Worm (Caenorhabditis elegans) whole organism, late embryonic: ENCODE measurements around the gene E04F6.9.

ENCODE experiments used
- C08G9.2 ChIP-seq: sonication (generic microtip); optimal IDR thresholded peaks from 2 replicates; lab custom pipeline; 2016; ENCODE audit warnings: mild to moderate bottlenecking, missing genetic modification characterization, moderate library complexity, missing compliant biosample characterization
- C38D4.7 ChIP-seq: fragments of 200-800 bp; sonication (Bioruptor generic); optimal IDR thresholded peaks from 2 replicates; lab custom pipeline; 2018; ENCODE audit warnings: mild to moderate bottlenecking, missing genetic modification characterization, moderate library complexity, missing compliant biosample characterization
- ama-1 ChIP-seq: fragments of 150-350 bp; optimal IDR thresholded peaks from 2 replicates; lab custom pipeline; 2014
- ceh-19 ChIP-seq: fragments of 200-800 bp; sonication (Bioruptor generic); optimal IDR thresholded peaks from 2 replicates; lab custom pipeline; 2018; ENCODE audit warnings: mild to moderate bottlenecking, missing genetic modification characterization, missing compliant biosample characterization
- ceh-24 ChIP-seq: sonication (generic microtip); optimal IDR thresholded peaks from 2 replicates; lab custom pipeline; 2016; ENCODE audit warnings: mild to moderate bottlenecking, missing genetic modification characterization, missing compliant biosample characterization
- ceh-34 ChIP-seq: sonication (generic microtip); optimal IDR thresholded peaks from 2 replicates; lab custom pipeline; 2016; ENCODE audit warnings: mild to moderate bottlenecking, missing genetic modification characterization, missing compliant biosample characterization
- ceh-48 ChIP-seq: sonication (generic microtip); optimal IDR thresholded peaks from 2 replicates; lab custom pipeline; 2016; ENCODE audit warnings: missing genetic modification characterization, inconsistent platforms, missing compliant biosample characterization
- ceh-9 ChIP-seq: sonication (generic microtip); optimal IDR thresholded peaks from 2 replicates; lab custom pipeline; 2016; ENCODE audit warnings: mild to moderate bottlenecking, missing genetic modification characterization, inconsistent platforms, missing compliant biosample characterization
- che-1 ChIP-seq: sonication (generic microtip); optimal IDR thresholded peaks from 2 replicates; lab custom pipeline; 2016; ENCODE audit warnings: mild to moderate bottlenecking, missing genetic modification characterization, missing compliant biosample characterization
- dve-1 ChIP-seq: sonication (generic microtip); optimal IDR thresholded peaks from 2 replicates; lab custom pipeline; 2017; ENCODE audit warnings: antibody characterized with exemption, mild to moderate bottlenecking, missing genetic modification characterization, missing compliant biosample characterization
- elt-2 ChIP-seq: sonication (generic microtip); optimal IDR thresholded peaks from 2 replicates; lab custom pipeline; 2016; ENCODE audit warnings: missing genetic modification reagents, missing genetic modification characterization, missing compliant biosample characterization
- ets-4 ChIP-seq: sonication (generic microtip); optimal IDR thresholded peaks from 2 replicates; lab custom pipeline; 2016; ENCODE audit warnings: missing genetic modification characterization, missing compliant biosample characterization
- hlh-13 ChIP-seq: fragments of 200-800 bp; sonication (Bioruptor generic); optimal IDR thresholded peaks from 2 replicates; lab custom pipeline; 2018; ENCODE audit warnings: mild to moderate bottlenecking, missing genetic modification characterization, missing compliant biosample characterization
- madf-2 ChIP-seq: sonication (generic microtip); optimal IDR thresholded peaks from 2 replicates; lab custom pipeline; 2017; ENCODE audit warnings: missing genetic modification characterization, missing compliant biosample characterization
- mec-3 ChIP-seq: sonication (generic microtip); optimal IDR thresholded peaks from 2 replicates; lab custom pipeline; 2016; ENCODE audit warnings: borderline replicate concordance, missing genetic modification characterization, missing compliant biosample characterization
- odd-2 ChIP-seq: sonication (generic microtip); optimal IDR thresholded peaks from 2 replicates; lab custom pipeline; 2017; ENCODE audit warnings: antibody characterized with exemption, mild to moderate bottlenecking, missing genetic modification characterization, missing compliant biosample characterization
- pax-1 ChIP-seq: fragments of 150-350 bp; optimal IDR thresholded peaks from 2 replicates; lab custom pipeline; 2014; ENCODE audit warnings: missing biosample characterization, missing genetic modification characterization
- pha-2 ChIP-seq: sonication (generic microtip); optimal IDR thresholded peaks from 2 replicates; lab custom pipeline; 2017; ENCODE audit warnings: mild to moderate bottlenecking, missing genetic modification characterization, missing compliant biosample characterization
- pqm-1 ChIP-seq: sonication (generic microtip); optimal IDR thresholded peaks from 2 replicates; lab custom pipeline; 2016; ENCODE audit warnings: missing genetic modification characterization, missing compliant biosample characterization
- pros-1 ChIP-seq: fragments of 150-350 bp; optimal IDR thresholded peaks from 2 replicates; lab custom pipeline; 2014; ENCODE audit warnings: missing biosample characterization, missing genetic modification reagents, missing genetic modification characterization
- sdc-2 ChIP-seq: sonication (generic microtip); optimal IDR thresholded peaks from 2 replicates; lab custom pipeline; 2016; ENCODE audit warnings: missing genotype, missing genetic modification characterization, missing compliant biosample characterization
- sox-2 ChIP-seq: fragments of 200-800 bp; sonication (Bioruptor generic); IDR thresholded peaks from 2 replicates; pipeline ENCODE4 v1.3.6; 2022; ENCODE audit warnings: missing genetic modification reagents, missing genetic modification characterization, missing compliant biosample characterization
- sox-4 ChIP-seq: sonication (generic microtip); optimal IDR thresholded peaks from 2 replicates; lab custom pipeline; 2017; ENCODE audit warnings: mild to moderate bottlenecking, missing genetic modification characterization, inconsistent platforms, missing compliant biosample characterization
- syd-9 ChIP-seq: sonication (generic microtip); optimal IDR thresholded peaks from 2 replicates; lab custom pipeline; 2016; ENCODE audit warnings: mild to moderate bottlenecking, missing genetic modification characterization, moderate library complexity, missing compliant biosample characterization
- unc-55 ChIP-seq: sonication (generic microtip); optimal IDR thresholded peaks from 2 replicates; lab custom pipeline; 2017; ENCODE audit warnings: missing biosample characterization, missing genetic modification reagents, missing genetic modification characterization
- unc-86 ChIP-seq: sonication (generic microtip); optimal IDR thresholded peaks from 2 replicates; lab custom pipeline; 2016; ENCODE audit warnings: missing genetic modification characterization, missing compliant biosample characterization
- zip-5 ChIP-seq: sonication (generic microtip); optimal IDR thresholded peaks from 2 replicates; lab custom pipeline; 2016; ENCODE audit warnings: missing genetic modification characterization, missing compliant biosample characterization

Gene E04F6.9

DNA sequence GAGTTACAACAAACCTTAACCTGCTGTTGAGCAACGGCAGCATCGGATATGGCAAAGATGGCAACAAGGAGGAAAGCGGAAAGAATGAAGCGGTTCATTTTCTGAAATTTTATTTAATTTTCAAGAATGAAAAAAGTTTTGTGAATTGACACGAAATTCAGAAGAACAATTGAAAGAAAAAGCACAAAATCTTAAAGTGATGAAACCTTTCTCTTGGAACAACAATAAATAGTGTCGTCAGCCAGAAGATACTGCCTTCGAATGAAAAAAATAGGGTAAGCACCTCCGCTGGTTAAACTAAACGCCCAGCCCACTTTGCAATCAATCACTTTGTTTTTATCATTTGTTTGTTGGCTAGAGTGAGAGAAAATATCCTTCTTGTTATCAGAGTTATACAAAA is at the start of gene E04F6.9:
Gene E04F6.9 (minus strand): TSS at position 101 of the 400 bp plus-strand sequence.
- no peak for TF ChIP-seq che-1 (tag; lab: Kevin White, UChicago)

DNA sequence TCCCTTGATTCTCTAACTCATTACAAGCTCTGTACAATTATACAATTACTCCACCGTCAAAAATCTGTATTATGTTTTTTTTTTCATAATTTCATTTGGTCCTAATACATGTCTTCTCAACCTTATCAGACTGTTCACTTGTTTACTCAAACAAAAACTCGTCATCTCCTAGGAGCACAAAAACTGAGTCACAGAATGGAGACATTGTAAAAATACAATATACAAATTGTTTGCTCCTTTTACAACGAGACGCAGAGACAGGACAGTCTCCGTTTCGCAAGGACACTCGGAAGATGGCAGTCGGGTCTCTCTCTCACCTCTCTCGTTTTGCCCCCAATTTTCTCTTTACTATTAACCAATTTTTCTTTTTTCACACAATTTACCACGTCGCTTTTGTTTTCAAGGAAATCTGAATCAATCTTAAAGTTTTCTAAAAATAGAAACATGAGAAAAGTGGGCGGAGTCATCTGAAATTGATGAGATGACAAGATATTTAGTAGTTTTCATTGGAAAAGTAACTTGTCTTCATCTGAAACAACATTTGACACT is 43.7 kb upstream of the E04F6.9 start, which contains the start of gene F32A5.8:
Gene F32A5.8 (plus strand): TSS at position 499 of the 549 bp plus-strand sequence.
- TF ChIP-seq odd-2 = peak; percentile 3
- TF ChIP-seq ama-1 = no peak
- peak; percentile 50 for TF ChIP-seq dve-1 (tag; lab: Kevin White, UChicago)

DNA sequence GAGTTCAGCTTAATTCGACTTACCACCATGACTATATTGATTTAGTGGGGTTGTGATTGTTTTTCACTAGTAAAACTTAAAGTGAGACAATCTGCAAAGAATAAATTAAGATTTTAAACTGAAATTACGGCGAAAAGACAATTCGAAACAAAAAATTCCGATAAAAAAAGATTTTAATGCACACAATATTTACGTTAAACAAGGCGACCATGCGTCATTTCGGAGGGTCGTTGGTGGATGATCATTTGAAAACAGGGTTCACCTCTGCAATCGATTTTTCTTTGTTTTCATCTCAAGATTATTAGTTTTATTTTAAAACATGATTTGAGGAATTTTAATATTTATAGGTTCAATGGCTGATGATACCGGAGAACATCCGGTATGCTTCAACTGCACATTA is 41.1 kb upstream of the E04F6.9 start, which contains the start of gene lsm-4:
Gene lsm-4 (minus strand): TSS at position 91 of the 400 bp plus-strand sequence.
- TF ChIP-seq ceh-24 (tag; lab: Kevin White, UChicago) (no peak), sdc-2 (tag; lab: Kevin White, UChicago) (no peak), ceh-48 (tag; lab: Kevin White, UChicago) (peak; percentile 30)

DNA sequence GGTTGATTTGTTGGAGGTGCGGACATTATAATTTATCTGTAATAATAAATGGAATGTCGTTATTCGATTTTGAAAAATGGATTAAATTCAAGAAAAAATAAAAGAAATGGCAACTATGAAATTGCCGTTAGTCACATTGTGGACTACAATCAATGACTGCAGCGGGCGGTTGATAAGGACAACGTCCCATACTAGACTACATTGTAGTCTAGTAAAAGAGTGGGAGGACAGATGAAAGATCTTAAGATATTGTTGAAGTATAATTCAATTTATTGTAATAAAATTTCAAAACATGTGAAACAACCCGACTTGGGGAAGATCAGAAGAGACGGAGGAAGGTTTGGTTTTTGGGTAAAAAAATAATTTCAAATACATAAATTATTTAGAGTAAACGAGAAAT is 40.0 kb upstream of the E04F6.9 start, which contains the start of the genes prx-13 and ada-2:
Gene prx-13 (minus strand): TSS at position 38 of the 400 bp plus-strand sequence.
Gene ada-2 (plus strand): TSS at position 282 of the 400 bp plus-strand sequence.
- TF ChIP-seq ceh-19 (GFP tag; lab: Kevin White, UChicago) (no peak), C08G9.2 (tag; lab: Kevin White, UChicago) (no peak), elt-2 (tag; lab: Kevin White, UChicago) (peak; percentile 73), pha-2 (no peak)

DNA sequence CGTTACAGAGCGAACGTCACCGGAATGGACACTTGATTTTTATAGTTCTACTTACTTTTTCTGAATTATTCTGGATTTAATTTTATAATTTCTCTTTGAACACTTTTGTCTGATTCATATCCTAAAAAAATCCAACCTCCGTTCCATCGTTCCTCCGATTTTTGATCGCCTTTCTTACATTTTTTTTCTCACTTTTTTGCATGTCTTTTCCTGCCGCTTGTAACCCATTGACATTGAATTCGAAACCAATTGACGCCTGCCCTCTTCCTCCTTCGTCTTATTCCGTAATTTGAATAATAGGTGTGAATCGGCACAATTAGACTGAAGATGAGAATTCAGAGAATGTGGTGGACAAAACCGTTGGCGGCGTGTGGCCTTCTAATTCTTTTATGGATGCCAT is 33.6 kb upstream of the E04F6.9 start, which contains the start of gene skpo-3:
Gene skpo-3 (plus strand): TSS at position 301 of the 400 bp plus-strand sequence.
- TF ChIP-seq pha-2 = no peak
- no peak for TF ChIP-seq C08G9.2 (tag; lab: Kevin White, UChicago)
- TF ChIP-seq ceh-34 (tag; lab: Kevin White, UChicago) = no peak
- TF ChIP-seq, all 69 proteins: peak for 0

DNA sequence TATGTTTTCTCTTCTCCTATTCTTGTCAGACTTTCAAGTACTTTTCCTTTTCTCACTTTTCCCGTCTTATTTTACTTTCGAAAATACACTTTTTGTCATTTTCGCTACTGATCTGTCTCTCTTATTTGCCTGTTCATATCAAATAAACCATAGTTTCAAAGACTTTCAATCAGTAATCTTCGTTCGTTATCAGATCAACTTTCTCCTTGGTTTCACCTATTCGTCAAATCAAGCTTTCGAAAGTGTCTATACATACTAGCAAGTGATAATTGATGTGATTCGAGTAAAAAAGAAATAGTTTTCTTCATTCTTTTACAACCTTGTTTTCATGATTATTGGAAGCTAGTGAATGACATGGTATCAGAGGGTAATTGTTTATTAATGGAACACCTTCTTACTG is 30.8 kb upstream of the E04F6.9 start:
- TF ChIP-seq madf-2 (tag; lab: Kevin White, UChicago) (no peak), ceh-9 (tag; lab: Kevin White, UChicago) (no peak), unc-86 (no peak), syd-9 (tag; lab: Kevin White, UChicago) (no peak), C08G9.2 (tag; lab: Kevin White, UChicago) (no peak), pqm-1 (no peak), pax-1 (tag; lab: Kevin White, UChicago) (no peak), sox-2 (GFP tag; lab: Robert Waterston, UW) (no peak), sox-4 (tag; lab: Kevin White, UChicago) (no peak), ets-4 (tag; lab: Kevin White, UChicago) (no peak), C38D4.7 (GFP tag; lab: Kevin White, UChicago) (no peak), unc-55 (GFP tag; lab: Kevin White, UChicago) (no peak), odd-2 (no peak), dve-1 (tag; lab: Kevin White, UChicago) (no peak), zip-5 (tag; lab: Kevin White, UChicago) (no peak), pros-1 (tag; lab: Kevin White, UChicago) (no peak), ceh-24 (tag; lab: Kevin White, UChicago) (no peak)

DNA sequence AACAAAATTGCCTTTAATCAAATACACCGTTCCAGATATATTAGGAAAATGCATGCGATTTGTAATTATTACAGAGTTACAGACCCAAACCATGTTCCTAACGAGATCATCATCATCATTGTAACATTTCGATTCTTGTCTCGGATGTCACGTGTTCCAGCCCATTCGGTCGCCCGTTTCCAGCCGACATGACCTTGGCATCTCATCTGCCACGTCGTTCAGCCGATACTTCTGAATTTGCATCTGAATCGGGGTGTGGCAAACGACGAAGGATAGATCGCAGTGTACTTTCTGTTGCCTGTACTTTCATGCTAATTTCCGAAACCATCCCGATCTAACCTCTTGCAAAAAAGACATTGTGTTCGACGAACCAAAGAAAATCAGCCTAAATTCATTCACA is 27.7 kb upstream of the E04F6.9 start:
- TF ChIP-seq hlh-13 (GFP tag; lab: Kevin White, UChicago) (no peak), mec-3 (tag; lab: Kevin White, UChicago) (no peak)
